Worm (Caenorhabditis elegans) whole organism, L2 larva: Measurements from ENCODE around the gene hot-7.

Experiments used
- C34F6.9 ChIP-seq: fragments of 150-350 bp; optimal IDR thresholded peaks from 2 replicates; lab custom pipeline; 2014; ENCODE audit warnings: missing biosample characterization, missing genetic modification characterization
- F13H6.1 ChIP-seq: sonication (generic microtip); optimal IDR thresholded peaks from 2 replicates; lab custom pipeline; 2016; ENCODE audit warnings: missing genetic modification characterization, missing compliant biosample characterization
- R02D3.7 ChIP-seq: fragments of 150-350 bp; optimal IDR thresholded peaks from 2 replicates; lab custom pipeline; 2014; ENCODE audit warnings: missing biosample characterization, missing genetic modification characterization
- Y55F3AM.14 ChIP-seq: fragments of 200-800 bp; sonication (Bioruptor generic); optimal IDR thresholded peaks from 2 replicates; lab custom pipeline; 2018; ENCODE audit warnings: mild to moderate bottlenecking, missing genetic modification characterization, missing compliant biosample characterization
- ZK546.5 ChIP-seq: sonication (generic microtip); optimal IDR thresholded peaks from 2 replicates; lab custom pipeline; 2017; ENCODE audit warnings: missing biosample characterization, missing genetic modification characterization
- alr-1 ChIP-seq: fragments of 150-350 bp; optimal IDR thresholded peaks from 2 replicates; lab custom pipeline; 2014; ENCODE audit warnings: missing biosample characterization, missing genetic modification characterization
- aly-2 ChIP-seq: fragments of 150-350 bp; optimal IDR thresholded peaks from 2 replicates; lab custom pipeline; 2014; ENCODE audit warnings: missing biosample characterization, missing genetic modification characterization
- ama-1 ChIP-seq: fragments of 150-350 bp; optimal IDR thresholded peaks from 2 replicates; lab custom pipeline; 2018; ENCODE audit warnings: inconsistent platforms
- blmp-1 ChIP-seq: sonication (generic microtip); optimal IDR thresholded peaks from 2 replicates; lab custom pipeline; 2017; ENCODE audit warnings: missing genetic modification characterization, mild to moderate bottlenecking, missing compliant biosample characterization, antibody characterized with exemption, moderate library complexity; ENCODE audit not compliant: insufficient read depth
- ceh-16 ChIP-seq: fragments of 150-350 bp; optimal IDR thresholded peaks from 2 replicates; lab custom pipeline; 2014; ENCODE audit warnings: missing biosample characterization, missing genetic modification characterization
- ceh-82 ChIP-seq: fragments of 150-350 bp; optimal IDR thresholded peaks from 2 replicates; lab custom pipeline; 2014; ENCODE audit warnings: missing biosample characterization, missing genetic modification characterization
- crh-2 ChIP-seq: sonication (generic microtip); optimal IDR thresholded peaks from 2 replicates; lab custom pipeline; 2017; ENCODE audit warnings: missing biosample characterization, missing genetic modification characterization
- dmd-4 ChIP-seq: sonication (generic microtip); optimal IDR thresholded peaks from 2 replicates; lab custom pipeline; 2017; ENCODE audit warnings: missing biosample characterization, missing genetic modification characterization
- egl-27 ChIP-seq: sonication (generic microtip); optimal IDR thresholded peaks from 3 replicates; lab custom pipeline; 2017; ENCODE audit warnings: missing biosample characterization, missing genetic modification reagents, missing genetic modification characterization
- elt-1 ChIP-seq: fragments of 150-350 bp; optimal IDR thresholded peaks from 2 replicates; lab custom pipeline; 2014; ENCODE audit warnings: missing biosample characterization, missing genetic modification characterization
- elt-3 ChIP-seq: sonication (generic microtip); optimal IDR thresholded peaks from 2 replicates; lab custom pipeline; 2017; ENCODE audit warnings: missing biosample characterization, missing genetic modification characterization
- fos-1 ChIP-seq: fragments of 150-350 bp; optimal IDR thresholded peaks from 2 replicates; lab custom pipeline; 2014; ENCODE audit warnings: missing biosample characterization, missing genetic modification characterization
- gmeb-1 ChIP-seq: fragments of 150-350 bp; optimal IDR thresholded peaks from 2 replicates; lab custom pipeline; 2014; ENCODE audit warnings: missing biosample characterization, missing genetic modification characterization
- lin-11 ChIP-seq: fragments of 150-350 bp; sonication (generic microtip); optimal IDR thresholded peaks from 2 replicates; lab custom pipeline; 2014; ENCODE audit warnings: missing biosample characterization, missing genetic modification characterization, inconsistent platforms, mixed read lengths
- lin-13 ChIP-seq: fragments of 150-350 bp; optimal IDR thresholded peaks from 2 replicates; lab custom pipeline; 2014; ENCODE audit warnings: missing biosample characterization, missing genetic modification reagents, missing genetic modification characterization
- lin-39 ChIP-seq: fragments of 150-350 bp; optimal IDR thresholded peaks from 2 replicates; lab custom pipeline; 2014; ENCODE audit warnings: missing biosample characterization, missing genetic modification reagents, missing genetic modification characterization
- lsy-2 ChIP-seq, 2 experiments: fragments of 150-350 bp in 1 of 2; sonication (generic microtip) in 1 of 2; optimal IDR thresholded peaks; 2 replicates each; lab custom pipeline; 2014 to 2017; ENCODE audit warnings: missing biosample characterization in 2 of 2, missing genetic modification characterization in 2 of 2
- mab-5 ChIP-seq: fragments of 150-350 bp; optimal IDR thresholded peaks from 2 replicates; lab custom pipeline; 2014; ENCODE audit warnings: missing biosample characterization, missing genetic modification characterization
- mbf-1 ChIP-seq: sonication (generic microtip); optimal IDR thresholded peaks from 2 replicates; lab custom pipeline; 2017; ENCODE audit warnings: missing biosample characterization, missing genetic modification characterization
- mdl-1 ChIP-seq, 2 experiments: fragments of 150-350 bp in 1 of 2; sonication (generic microtip) in 1 of 2; optimal IDR thresholded peaks; 2 replicates each; lab custom pipeline; 2017; ENCODE audit warnings: missing biosample characterization in 2 of 2, missing genetic modification characterization in 2 of 2
- nhr-10 ChIP-seq: sonication (generic microtip); optimal IDR thresholded peaks from 2 replicates; lab custom pipeline; 2017; ENCODE audit warnings: missing biosample characterization, missing genetic modification characterization
- nhr-11 ChIP-seq: fragments of 150-350 bp; optimal IDR thresholded peaks from 2 replicates; lab custom pipeline; 2014; ENCODE audit warnings: missing biosample characterization, missing genetic modification characterization
- nhr-12 ChIP-seq: fragments of 150-350 bp; optimal IDR thresholded peaks from 2 replicates; lab custom pipeline; 2014; ENCODE audit warnings: missing biosample characterization, missing genetic modification characterization
- nhr-129 ChIP-seq: fragments of 150-350 bp; optimal IDR thresholded peaks from 2 replicates; lab custom pipeline; 2014; ENCODE audit warnings: missing biosample characterization, missing genetic modification characterization
- nhr-21 ChIP-seq: fragments of 150-350 bp; optimal IDR thresholded peaks from 2 replicates; lab custom pipeline; 2014; ENCODE audit warnings: missing biosample characterization, missing genetic modification characterization
- nhr-23 ChIP-seq: fragments of 150-350 bp; optimal IDR thresholded peaks from 2 replicates; lab custom pipeline; 2014; ENCODE audit warnings: missing biosample characterization, missing genetic modification reagents, missing genetic modification characterization
- nhr-237 ChIP-seq: fragments of 150-350 bp; optimal IDR thresholded peaks from 2 replicates; lab custom pipeline; 2014; ENCODE audit warnings: missing biosample characterization, missing genetic modification characterization
- nhr-25 ChIP-seq: fragments of 150-350 bp; sonication (generic microtip); optimal IDR thresholded peaks from 3 replicates; lab custom pipeline; 2014; ENCODE audit warnings: missing biosample characterization, missing genetic modification characterization
- nhr-6 ChIP-seq: fragments of 150-350 bp; optimal IDR thresholded peaks from 2 replicates; lab custom pipeline; 2014; ENCODE audit warnings: missing biosample characterization, missing genetic modification characterization
- nhr-77 ChIP-seq: fragments of 150-350 bp; optimal IDR thresholded peaks from 2 replicates; lab custom pipeline; 2014; ENCODE audit warnings: missing biosample characterization, missing genetic modification characterization
- peb-1 ChIP-seq: fragments of 150-350 bp; optimal IDR thresholded peaks from 2 replicates; lab custom pipeline; 2014; ENCODE audit warnings: missing biosample characterization, missing genetic modification characterization
- sem-4 ChIP-seq: fragments of 150-350 bp; optimal IDR thresholded peaks from 2 replicates; lab custom pipeline; 2014; ENCODE audit warnings: missing biosample characterization, missing genetic modification reagents, missing genetic modification characterization
- skn-1 ChIP-seq: sonication (generic microtip); optimal IDR thresholded peaks from 2 replicates; lab custom pipeline; 2017; ENCODE audit warnings: missing biosample characterization, missing genetic modification characterization
- sma-3 ChIP-seq: sonication (generic microtip); optimal IDR thresholded peaks from 2 replicates; lab custom pipeline; 2016; ENCODE audit warnings: missing genetic modification reagents, missing genetic modification characterization, missing compliant biosample characterization
- sma-9 ChIP-seq, 2 experiments: fragments of 150-350 bp in 1 of 2; sonication (generic microtip) in 1 of 2; optimal IDR thresholded peaks; 2 replicates each; lab custom pipeline; 2014 to 2016; ENCODE audit warnings: missing genetic modification characterization in 2 of 2, mild to moderate bottlenecking in 1 of 2, missing biosample characterization in 1 of 2, missing compliant biosample characterization in 1 of 2, missing genetic modification reagents in 1 of 2, moderate library complexity in 1 of 2
- snpc-4 ChIP-seq: fragments of 150-350 bp; optimal IDR thresholded peaks from 2 replicates; lab custom pipeline; 2014; ENCODE audit warnings: missing biosample characterization, missing genetic modification characterization
- unc-39 ChIP-seq: fragments of 150-350 bp; optimal IDR thresholded peaks from 2 replicates; lab custom pipeline; 2014; ENCODE audit warnings: missing biosample characterization, missing genetic modification characterization
- unc-55 ChIP-seq: fragments of 150-350 bp; sonication (generic microtip); optimal IDR thresholded peaks from 3 replicates; lab custom pipeline; 2014; ENCODE audit warnings: missing biosample characterization, missing genetic modification reagents, missing genetic modification characterization
- unc-62 ChIP-seq: fragments of 150-350 bp; optimal IDR thresholded peaks from 2 replicates; lab custom pipeline; 2014; ENCODE audit warnings: missing biosample characterization, missing genetic modification reagents, missing genetic modification characterization
- zag-1 ChIP-seq: fragments of 150-350 bp; optimal IDR thresholded peaks from 2 replicates; lab custom pipeline; 2014; ENCODE audit warnings: missing biosample characterization, missing genetic modification characterization
- ztf-1 ChIP-seq: fragments of 200-800 bp; sonication (Bioruptor generic); conservative IDR thresholded peaks from 2 replicates; pipeline ENCODE4 v1.3.6; 2022; ENCODE audit warnings: missing genetic modification characterization, missing compliant biosample characterization
- ztf-11 ChIP-seq: sonication (generic microtip); optimal IDR thresholded peaks from 2 replicates; lab custom pipeline; 2017; ENCODE audit warnings: missing biosample characterization, missing genetic modification characterization
- ztf-4 ChIP-seq: fragments of 150-350 bp; optimal IDR thresholded peaks from 2 replicates; lab custom pipeline; 2014; ENCODE audit warnings: missing biosample characterization, missing genetic modification characterization

The hot-7 gene

DNA sequence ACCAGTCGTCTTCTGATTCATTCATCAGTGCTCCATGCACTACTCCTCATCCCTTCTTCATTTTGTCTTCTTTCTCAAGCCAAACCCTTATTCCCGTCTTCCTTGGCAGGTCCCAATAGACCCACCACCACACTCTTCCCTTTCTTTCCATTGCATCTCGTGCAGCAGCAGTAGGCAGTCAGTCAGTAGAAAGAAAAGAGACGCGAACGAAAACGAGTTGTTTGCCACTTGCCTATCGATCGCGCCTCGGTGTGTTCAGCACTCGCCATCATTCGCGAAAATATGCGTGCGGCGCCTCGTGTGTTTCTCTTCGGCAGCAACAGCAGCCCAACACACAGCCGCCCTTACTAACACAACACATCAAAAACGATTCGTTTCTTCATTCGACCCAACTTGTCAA, 38.3 kb downstream of the hot-7 start:
- TF ChIP-seq nhr-21 (tag; lab: Kevin White, UChicago) (no peak), nhr-77 (tag; lab: Kevin White, UChicago) (no peak), nhr-10 (no peak), nhr-12 (tag; lab: Kevin White, UChicago) (no peak), unc-55 (GFP tag; lab: Kevin White, UChicago) (peak; percentile 25), mdl-1 (tag; optimal IDR thresholded peaks at IDR 0.05; lab: Kevin White, UChicago) (peak; percentile 53 to 60), ztf-11 (no peak), mab-5 (tag; lab: Kevin White, UChicago) (peak; percentile 31), ztf-1 (GFP tag; lab: Robert Waterston, UW) (no peak), lsy-2 (tag; optimal IDR thresholded peaks at IDR 0.05; lab: Kevin White, UChicago) (peak in 1 of 2 experiments; percentile 8), lin-13 (peak; percentile 14), nhr-237 (tag; lab: Kevin White, UChicago) (no peak), dmd-4 (tag; lab: Kevin White, UChicago) (no peak), nhr-11 (no peak), elt-3 (tag; lab: Kevin White, UChicago) (no peak), nhr-129 (peak; percentile 79), egl-27 (tag; lab: Kevin White, UChicago) (peak; percentile 14), nhr-6 (tag; lab: Kevin White, UChicago) (no peak), F13H6.1 (tag; lab: Kevin White, UChicago) (peak; percentile 51), C34F6.9 (tag; lab: Kevin White, UChicago) (peak; percentile 43), nhr-23 (tag; lab: Kevin White, UChicago) (no peak), sem-4 (tag; lab: Kevin White, UChicago) (no peak), gmeb-1 (tag; lab: Kevin White, UChicago) (peak; percentile 20), Y55F3AM.14 (GFP tag; lab: Kevin White, UChicago) (no peak), ztf-4 (tag; lab: Kevin White, UChicago) (peak; percentile 39), skn-1 (tag; lab: Kevin White, UChicago) (no peak), nhr-25 (tag; lab: Kevin White, UChicago) (peak; percentile 37), peb-1 (tag; lab: Kevin White, UChicago) (no peak), lin-11 (no peak), lin-39 (tag; lab: Kevin White, UChicago) (no peak), R02D3.7 (no peak), unc-39 (tag; lab: Kevin White, UChicago) (no peak), alr-1 (tag; lab: Kevin White, UChicago) (no peak), ceh-16 (no peak), fos-1 (tag; lab: Kevin White, UChicago) (peak; percentile 48), sma-9 (GFP tag; optimal IDR thresholded peaks at IDR 0.05; lab: Kevin White, UChicago) (peak; percentile 56), sma-9 (tag; optimal IDR thresholded peaks at IDR 0.05; lab: Kevin White, UChicago) (no peak), sma-3 (GFP tag; lab: Kevin White, UChicago) (peak; percentile 19), unc-62 (no peak), ceh-82 (tag; lab: Kevin White, UChicago) (no peak), crh-2 (tag; lab: Kevin White, UChicago) (peak; percentile 57), snpc-4 (tag; lab: Kevin White, UChicago) (no peak), blmp-1 (tag; lab: Kevin White, UChicago) (no peak), ZK546.5 (tag; lab: Kevin White, UChicago) (no peak), zag-1 (no peak), ama-1 (lab: Kevin White, UChicago) (no peak), aly-2 (tag; lab: Kevin White, UChicago) (no peak), elt-1 (no peak), mbf-1 (no peak)
